Worm (Caenorhabditis elegans): ENCODE measurements around the gene srw-63.

- no peak for TF ChIP-seq nhr-237 (tag; optimal IDR thresholded peaks at IDR 0.05)
- no peak for TF ChIP-seq elt-1 (tag; optimal IDR thresholded peaks at IDR 0.05; ENCODE audit: borderline replicate concordance, insufficient read depth)
- TF ChIP-seq elt-3 (tag; optimal IDR thresholded peaks at IDR 0.05): no peak
- no peak for TF ChIP-seq cnd-1 (tag; optimal IDR thresholded peaks at IDR 0.05)
- no peak for TF ChIP-seq M03D4.4 (tag; optimal IDR thresholded peaks at IDR 0.05)
- no peak for TF ChIP-seq ztf-11 (tag; optimal IDR thresholded peaks at IDR 0.05)
- TF ChIP-seq nhr-28 (tag; optimal IDR thresholded peaks at IDR 0.05): no peak
- TF ChIP-seq nhr-12 (tag; optimal IDR thresholded peaks at IDR 0.05): no peak
Measured at ce11 chrIV:13982425-13982824, 33.3 kb downstream of the srw-63 start, which contains the start of gene gei-18.
